Fruit fly (Drosophila melanogaster): ENCODE results near the gene inaF-A.
A peak's percentile ranks its signal among the peaks of the same experiment; 100 is the strongest.

inaF-A gene

dm6 chrX:11716731-11717326, 16.9 kb downstream of the inaF-A start, which contains the start of gene prtp (continued):
- TF ChIP-seq chinmo (GFP tag; IDR thresholded peaks at IDR 0.05; ENCODE audit: partially characterized antibody) (no peak), CG11696 (GFP tag; IDR thresholded peaks at IDR 0.05) (no peak), Sry-β (GFP tag; optimal IDR thresholded peaks at IDR 0.05) (peak; percentile 78), YL-1 (GFP tag; optimal IDR thresholded peaks at IDR 0.05) (no peak), HLH3B (GFP tag; IDR thresholded peaks at IDR 0.05) (0 out of 2 replicates have a peak, but pooled peaks have one; percentile 6), CG2116 (GFP tag; optimal IDR thresholded peaks at IDR 0.05) (peak; percentile 92), CG8089 (GFP tag; optimal IDR thresholded peaks at IDR 0.05) (no peak), chif (GFP tag; optimal IDR thresholded peaks at IDR 0.05) (no peak), Max (GFP tag; optimal IDR thresholded peaks at IDR 0.05) (peak; percentile 20), CG17328 (GFP tag; IDR thresholded peaks at IDR 0.05) (peak; percentile 29; the same call in 1 of the 2 replicates), CG8388 (GFP tag; optimal IDR thresholded peaks at IDR 0.05) (no peak), Chrac-16 (GFP tag; optimal IDR thresholded peaks at IDR 0.05) (peak; percentile 34), unc-4 (GFP tag; IDR thresholded peaks at IDR 0.05; ENCODE audit: partially characterized antibody) (peak; percentile 61; the same call in 1 of the 2 replicates), CTCF (GFP tag; optimal IDR thresholded peaks at IDR 0.05) (peak; percentile 4), Poxn (GFP tag; IDR thresholded peaks at IDR 0.05) (no peak), otp (GFP tag; IDR thresholded peaks at IDR 0.05) (no peak), Kr (GFP tag; optimal IDR thresholded peaks at IDR 0.05) (no peak), CG9817 (tag; optimal IDR thresholded peaks at IDR 0.05) (no peak), CG6254 (GFP tag; optimal IDR thresholded peaks at IDR 0.05) (no peak), H2.0 (GFP tag; IDR thresholded peaks at IDR 0.05) (no peak), unpg (GFP tag; optimal IDR thresholded peaks at IDR 0.05) (peak; percentile 16), lab (GFP tag; optimal IDR thresholded peaks at IDR 0.05) (no peak), CG32772 (GFP tag; IDR thresholded peaks at IDR 0.05) (no peak), Trl (optimal IDR thresholded peaks at IDR 0.05) (no peak), Trl (GFP tag; optimal IDR thresholded peaks at IDR 0.05) (no peak), Sry-δ (GFP tag; optimal IDR thresholded peaks at IDR 0.05) (peak; percentile 57), bbx (GFP tag; IDR thresholded peaks at IDR 0.05; ENCODE audit: partially characterized antibody) (peak; percentile 32; the same call in 1 of the 2 replicates), salm (tag; optimal IDR thresholded peaks at IDR 0.05) (no peak), bigmax (GFP tag; optimal IDR thresholded peaks at IDR 0.05) (no peak), CG13424 (tag; optimal IDR thresholded peaks at IDR 0.05) (peak; percentile 15), seq (GFP tag; IDR thresholded peaks at IDR 0.05) (no peak), Dref (GFP tag; IDR thresholded peaks at IDR 0.05) (peak; percentile 66), cas (GFP tag; IDR thresholded peaks at IDR 0.05) (no peak), CG4360 (GFP tag; IDR thresholded peaks at IDR 0.05) (no peak), CG14860 (GFP tag; IDR thresholded peaks at IDR 0.05; ENCODE audit: partially characterized antibody) (no peak; the same call in 2 of the 3 replicates), Optix (GFP tag; IDR thresholded peaks at IDR 0.05) (no peak), pzg (GFP tag; optimal IDR thresholded peaks at IDR 0.05) (peak; percentile 67), Fer3 (tag; optimal IDR thresholded peaks at IDR 0.05) (peak; percentile 30), CG1603 (tag; optimal IDR thresholded peaks at IDR 0.05) (peak; percentile 4), CG2202 (tag; optimal IDR thresholded peaks at IDR 0.05) (no peak), Antp (GFP tag; optimal IDR thresholded peaks at IDR 0.05) (no peak), rib (GFP tag; IDR thresholded peaks at IDR 0.05) (no peak; the same call in 1 of the 2 replicates), CG1832 (GFP tag; optimal IDR thresholded peaks at IDR 0.05) (no peak), CG10267 (tag; optimal IDR thresholded peaks at IDR 0.05) (peak; percentile 50), br (optimal IDR thresholded peaks at IDR 0.05) (no peak), nerfin-2 (GFP tag; IDR thresholded peaks at IDR 0.05; ENCODE audit: partially characterized antibody) (peak; percentile 19; the same call in 1 of the 2 replicates), sens (GFP tag) (no peak), CG13287 (GFP tag; IDR thresholded peaks at IDR 0.05; ENCODE audit: partially characterized antibody) (peak; percentile 73), CG9727 (GFP tag; optimal IDR thresholded peaks at IDR 0.05) (no peak), HmgZ (tag; optimal IDR thresholded peaks at IDR 0.05) (no peak), MBD-R2 (GFP tag; IDR thresholded peaks at IDR 0.05) (peak; percentile 51)

Data from whole organism, embryonic.